Fruit fly (Drosophila melanogaster): Measurements from ENCODE around the gene Sf3b3.

DNA sequence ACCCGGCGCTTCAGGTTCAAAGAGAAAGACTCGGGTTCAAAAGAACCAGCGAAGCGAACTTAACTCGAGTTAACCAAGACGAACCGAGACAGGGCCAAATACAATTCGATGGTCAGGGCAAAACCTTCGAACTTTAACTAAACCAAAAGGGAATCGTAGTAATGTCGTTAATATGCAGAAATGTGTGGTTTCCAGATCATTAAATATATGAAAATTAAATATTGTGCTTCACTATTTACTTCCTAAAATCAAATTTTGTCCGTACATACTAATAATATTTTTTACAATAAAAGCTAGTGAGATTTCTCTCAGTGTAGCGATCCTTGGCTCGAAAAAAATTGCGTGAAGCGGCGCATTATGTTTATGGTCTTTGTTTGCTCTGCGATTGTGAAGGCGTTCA, 15.5 kb downstream of the Sf3b3 start:
- TF ChIP-seq CG14655 (GFP tag; optimal IDR thresholded peaks at IDR 0.05) (no peak), CG13204 (GFP tag; optimal IDR thresholded peaks at IDR 0.05) (no peak), Snoo (tag; optimal IDR thresholded peaks at IDR 0.05) (peak; percentile 22), gl (tag; optimal IDR thresholded peaks at IDR 0.05) (no peak)

Data from whole organism, pupa.